Fruit fly (Drosophila melanogaster) whole organism, embryonic: ENCODE results near the gene Sf3b3.

Experiments
- Bgb ChIP-seq: fragments of 200-800 bp; sonication (Bioruptor generic); IDR thresholded peaks from 2 replicates; pipeline ENCODE4 v1.3.6; 2022; ENCODE audit warnings: missing biosample characterization, missing genetic modification characterization; ENCODE audit not compliant: partially characterized antibody
- CG10267 ChIP-seq: fragments of 200-800 bp; sonication (Bioruptor generic); optimal IDR thresholded peaks from 2 replicates; lab custom pipeline; 2018; ENCODE audit warnings: missing biosample characterization, mild to moderate bottlenecking, missing genetic modification characterization, moderate library complexity
- CG12769 ChIP-seq: fragments of 200-800 bp; sonication (Bioruptor generic); optimal IDR thresholded peaks from 2 replicates; lab custom pipeline; 2019; ENCODE audit warnings: missing biosample characterization, mild to moderate bottlenecking, missing genetic modification characterization, moderate library complexity
- CG13287 ChIP-seq: fragments of 200-800 bp; sonication (Bioruptor generic); IDR thresholded peaks from 2 replicates; pipeline ENCODE4 v1.3.6; 2022; ENCODE audit warnings: missing biosample characterization, missing genetic modification characterization; ENCODE audit not compliant: partially characterized antibody
- CG13424 ChIP-seq: fragments of 200-800 bp; sonication (Bioruptor generic); optimal IDR thresholded peaks from 2 replicates; lab custom pipeline; 2019; ENCODE audit warnings: missing biosample characterization, mild to moderate bottlenecking, missing genetic modification characterization, moderate library complexity
- CG14014 ChIP-seq: fragments of 200-800 bp; sonication (Bioruptor generic); IDR thresholded peaks from 2 replicates; pipeline ENCODE4 v1.3.6; 2022; ENCODE audit warnings: missing biosample characterization, missing genetic modification characterization
- CG15073 ChIP-seq: fragments of 200-800 bp; sonication (Bioruptor generic); optimal IDR thresholded peaks from 2 replicates; lab custom pipeline; 2016; ENCODE audit warnings: missing biosample characterization, missing genetic modification characterization
- CG2120 ChIP-seq: fragments of 200-800 bp; sonication (Bioruptor generic); optimal IDR thresholded peaks from 3 replicates; lab custom pipeline; 2016; ENCODE audit warnings: missing biosample characterization, missing genetic modification characterization
- CG30020 ChIP-seq: fragments of 200-800 bp; optimal IDR thresholded peaks from 2 replicates; lab custom pipeline; 2019; ENCODE audit warnings: missing biosample characterization, mild to moderate bottlenecking, missing genetic modification characterization, moderate library complexity
- CG30403 ChIP-seq: fragments of 200-800 bp; sonication (Bioruptor generic); optimal IDR thresholded peaks from 3 replicates; lab custom pipeline; 2016; ENCODE audit warnings: missing biosample characterization, missing genetic modification characterization
- CG3726 ChIP-seq: fragments of 200-800 bp; sonication (Bioruptor generic); IDR thresholded peaks from 3 replicates; pipeline ENCODE4, ENCODE4 v1.3.6; 2022; ENCODE audit warnings: missing biosample characterization, missing genetic modification characterization
- CG4404 ChIP-seq: fragments of 200-800 bp; sonication (Bioruptor generic); IDR thresholded peaks from 2 replicates; pipeline ENCODE4 v1.3.6; 2022; ENCODE audit warnings: missing biosample characterization, missing genetic modification characterization
- CG4730 ChIP-seq: fragments of 200-800 bp; sonication (Bioruptor generic); IDR thresholded peaks from 2 replicates; pipeline ENCODE4 v1.3.6; 2022; ENCODE audit warnings: missing biosample characterization, missing genetic modification characterization
- CG8290 ChIP-seq, 3 experiments: fragments of 200-800 bp; sonication (Bioruptor generic); optimal IDR thresholded peaks; 2 replicates each; lab custom pipeline; 2016 to 2019; ENCODE audit warnings: missing biosample characterization in 3 of 3, missing genetic modification characterization in 3 of 3, mild to moderate bottlenecking in 2 of 3, moderate library complexity in 1 of 3
- Camta ChIP-seq: fragments of 200-800 bp; sonication (Bioruptor generic); optimal IDR thresholded peaks from 2 replicates; lab custom pipeline; 2016; ENCODE audit warnings: missing biosample characterization, missing genetic modification characterization
- D19A ChIP-seq: fragments of 200-800 bp; optimal IDR thresholded peaks from 3 replicates; lab custom pipeline; 2019; ENCODE audit warnings: missing biosample characterization, mild to moderate bottlenecking, missing genetic modification characterization, moderate library complexity
- Dbx ChIP-seq: fragments of 200-800 bp; sonication (Bioruptor generic); IDR thresholded peaks from 3 replicates; pipeline ENCODE4 v1.3.6; 2022; ENCODE audit warnings: missing biosample characterization, missing genetic modification characterization
- Dek ChIP-seq: fragments of 200-800 bp; sonication (Bioruptor generic); optimal IDR thresholded peaks from 3 replicates; lab custom pipeline; 2019; ENCODE audit warnings: missing biosample characterization, mild to moderate bottlenecking, missing genetic modification characterization, moderate library complexity
- Gug ChIP-seq: fragments of 200-800 bp; sonication (Bioruptor generic); IDR thresholded peaks from 4 replicates; pipeline ENCODE4 v1.3.6; 2022; ENCODE audit warnings: missing biosample characterization, missing genetic modification characterization
- HHEX ChIP-seq: fragments of 200-800 bp; sonication (Bioruptor generic); optimal IDR thresholded peaks from 3 replicates; lab custom pipeline; 2017; ENCODE audit warnings: missing biosample characterization, mild to moderate bottlenecking, missing genetic modification characterization, missing genetic modification reagents
- Hr51 ChIP-seq, 2 experiments: fragments of 200-800 bp; sonication (Bioruptor generic); optimal IDR thresholded peaks; 2 replicates in 1 of 2; 3 replicates in 1 of 2; lab custom pipeline; 2016 to 2018; ENCODE audit warnings: missing biosample characterization in 2 of 2, missing genetic modification characterization in 2 of 2, mild to moderate bottlenecking in 1 of 2, moderate library complexity in 1 of 2
- Hr78 ChIP-seq, 2 experiments: fragments of 200-800 bp in 1 of 2; fragments of >200 bp in 1 of 2; sonication (Bioruptor generic) in 1 of 2; optimal IDR thresholded peaks; 2 replicates each; lab custom pipeline; 2017 to 2019; ENCODE audit warnings: missing biosample characterization in 2 of 2, missing genetic modification characterization in 2 of 2, mild to moderate bottlenecking in 1 of 2, moderate library complexity in 1 of 2
- Hsf ChIP-seq: fragments of 200-800 bp; sonication (Bioruptor generic); optimal IDR thresholded peaks from 3 replicates; lab custom pipeline; 2016; ENCODE audit warnings: missing biosample characterization, missing genetic modification characterization
- Jarid2 ChIP-seq: fragments of 200-800 bp; sonication (Bioruptor generic); optimal IDR thresholded peaks from 3 replicates; lab custom pipeline; 2017; ENCODE audit warnings: mild to moderate bottlenecking, missing biosample characterization, missing genetic modification reagents, missing genetic modification characterization
- Mes4 ChIP-seq: fragments of 200-800 bp; sonication (Bioruptor generic); optimal IDR thresholded peaks from 2 replicates; lab custom pipeline; 2016; ENCODE audit warnings: missing biosample characterization, missing genetic modification characterization
- Ptx1 ChIP-seq: fragments of 200-800 bp; sonication (Bioruptor generic); IDR thresholded peaks from 2 replicates; pipeline ENCODE4 v1.3.6; 2022; ENCODE audit warnings: missing biosample characterization, missing genetic modification characterization
- Sox100B ChIP-seq: fragments of 200-800 bp; sonication (Bioruptor generic); optimal IDR thresholded peaks from 3 replicates; lab custom pipeline; 2018; ENCODE audit warnings: missing biosample characterization, mild to moderate bottlenecking, missing genetic modification characterization
- ac ChIP-seq: fragments of 200-800 bp; sonication (Bioruptor generic); optimal IDR thresholded peaks from 3 replicates; lab custom pipeline; 2017; ENCODE audit warnings: missing biosample characterization, mild to moderate bottlenecking, missing genetic modification characterization
- ara ChIP-seq: fragments of 200-800 bp; sonication (Bioruptor generic); IDR thresholded peaks from 2 replicates; pipeline ENCODE4 v1.3.6; 2022; ENCODE audit warnings: missing biosample characterization, missing genetic modification characterization
- bab2 ChIP-seq: fragments of 200-800 bp; sonication (Bioruptor generic); optimal IDR thresholded peaks from 2 replicates; lab custom pipeline; 2016; ENCODE audit warnings: missing biosample characterization, missing genetic modification characterization
- btn ChIP-seq: fragments of 200-800 bp; sonication (Bioruptor generic); optimal IDR thresholded peaks from 2 replicates; lab custom pipeline; 2016; ENCODE audit warnings: missing biosample characterization, missing genetic modification characterization
- cas ChIP-seq: fragments of 200-800 bp; sonication (Bioruptor generic); IDR thresholded peaks from 2 replicates; pipeline ENCODE4 v1.3.6; 2022; ENCODE audit warnings: missing biosample characterization, missing genetic modification characterization
- crp ChIP-seq, 2 experiments: fragments of 200-800 bp; sonication (Bioruptor generic); optimal IDR thresholded peaks; 2 replicates in 1 of 2; 3 replicates in 1 of 2; lab custom pipeline; 2017; ENCODE audit warnings: missing biosample characterization in 2 of 2, missing genetic modification characterization in 2 of 2, mild to moderate bottlenecking in 1 of 2, moderate library complexity in 1 of 2
- dpn ChIP-seq, 2 experiments: fragments of 200-800 bp; sonication (Bioruptor generic); optimal IDR thresholded peaks; 3 replicates each; lab custom pipeline; 2016; ENCODE audit warnings: missing biosample characterization in 2 of 2, missing genetic modification characterization in 2 of 2
- dysf ChIP-seq: fragments of 200-800 bp; sonication (Bioruptor generic); IDR thresholded peaks from 3 replicates; pipeline ENCODE4 v1.3.6; 2022; ENCODE audit warnings: missing biosample characterization, missing genetic modification characterization
- gt ChIP-seq: fragments of 200-800 bp; sonication (Bioruptor generic); IDR thresholded peaks from 2 replicates; pipeline ENCODE4 v1.3.6; 2022; ENCODE audit warnings: missing biosample characterization, missing genetic modification characterization
- hb ChIP-seq: fragments of 200-800 bp; sonication (Bioruptor generic); IDR thresholded peaks from 3 replicates; pipeline ENCODE4 v1.3.6; 2022; ENCODE audit warnings: missing biosample characterization, missing genetic modification characterization; ENCODE audit not compliant: partially characterized antibody
- ken ChIP-seq: fragments of 200-800 bp; sonication (Bioruptor generic); IDR thresholded peaks from 3 replicates; pipeline ENCODE4 v1.3.6; 2022; ENCODE audit warnings: missing biosample characterization, missing genetic modification characterization
- lilli ChIP-seq: fragments of 200-800 bp; sonication (Bioruptor generic); optimal IDR thresholded peaks from 3 replicates; lab custom pipeline; 2016; ENCODE audit warnings: missing biosample characterization, missing genetic modification characterization
- mam ChIP-seq: fragments of 200-800 bp; sonication (Bioruptor generic); optimal IDR thresholded peaks from 3 replicates; lab custom pipeline; 2016; ENCODE audit warnings: missing biosample characterization, missing genetic modification characterization
- odd ChIP-seq: fragments of 200-800 bp; sonication (Bioruptor generic); optimal IDR thresholded peaks from 2 replicates; lab custom pipeline; 2017; ENCODE audit warnings: missing biosample characterization, mild to moderate bottlenecking, missing genetic modification characterization
- pan ChIP-seq, 4 experiments: fragments of >200 bp in 3 of 4; fragments of 200-800 bp in 1 of 4; sonication (Bioruptor generic) in 1 of 4; optimal IDR thresholded peaks in 3 of 4; IDR thresholded peaks in 1 of 4; 2 replicates each; pipeline versions ENCODE4 v1.3.6 to Lab custom; 2017 to 2022; ENCODE audit warnings: missing biosample characterization in 2 of 4, missing genetic modification characterization in 2 of 4, mixed read lengths in 1 of 4
- pzg ChIP-seq: fragments of 200-800 bp; sonication (Bioruptor generic); optimal IDR thresholded peaks from 3 replicates; lab custom pipeline; 2018; ENCODE audit warnings: missing biosample characterization, mild to moderate bottlenecking, missing genetic modification characterization, moderate library complexity
- slou ChIP-seq: fragments of 200-800 bp; sonication (Bioruptor generic); optimal IDR thresholded peaks from 3 replicates; lab custom pipeline; 2016; ENCODE audit warnings: missing biosample characterization, missing genetic modification characterization
- trh ChIP-seq: fragments of 200-800 bp; sonication (Bioruptor generic); optimal IDR thresholded peaks from 2 replicates; lab custom pipeline; 2016; ENCODE audit warnings: missing biosample characterization, missing genetic modification characterization
- vfl ChIP-seq: fragments of 200-800 bp; sonication (Bioruptor generic); optimal IDR thresholded peaks from 2 replicates; lab custom pipeline; 2016; ENCODE audit warnings: missing biosample characterization, missing genetic modification characterization
- wor ChIP-seq: fragments of 200-800 bp; sonication (Bioruptor generic); IDR thresholded peaks from 2 replicates; pipeline ENCODE4 v1.3.6; 2022; ENCODE audit warnings: missing biosample characterization, missing genetic modification characterization

The Sf3b3 gene

dm6 chr3L:791251-791991 lies 41.8 kb downstream of the Sf3b3 start (continued):
- TF ChIP-seq vfl (GFP tag; lab: Kevin White, UChicago) (no peak), gt (GFP tag; lab: Robert Waterston, UW) (no peak), bab2 (GFP tag; lab: Kevin White, UChicago) (peak; percentile 31), Gug (GFP tag; lab: Robert Waterston, UW) (peak; percentile 34; the same call in 1 of the 4 replicates), CG8290 (GFP tag; optimal IDR thresholded peaks at IDR 0.05; lab: Kevin White, UChicago) (peak; percentile 25), CG8290 (tag; optimal IDR thresholded peaks at IDR 0.05; lab: Kevin White, UChicago) (no peak), pan (optimal IDR thresholded peaks at IDR 0.05; lab: Kevin White, UChicago) (no peak), pan (GFP tag; optimal IDR thresholded peaks at IDR 0.05 in 1 of 2, IDR thresholded peaks at IDR 0.05 in 1 of 2) (peak in 1 of 2 experiments; percentile 65), hb (GFP tag; lab: Robert Waterston, UW) (peak; percentile 73; the same call in 2 of the 3 replicates), Ptx1 (peak; percentile 69), CG4730 (GFP tag; lab: Robert Waterston, UW) (no peak), wor (GFP tag; lab: Robert Waterston, UW) (peak; percentile 47; the same call in 1 of the 2 replicates), Hr78 (GFP tag; optimal IDR thresholded peaks at IDR 0.05; lab: Kevin White, UChicago) (peak in 1 of 2 experiments; percentile 66), Camta (GFP tag; lab: Kevin White, UChicago) (peak; percentile 53), Jarid2 (peak; percentile 29), CG10267 (tag; lab: Kevin White, UChicago) (peak; percentile 58), btn (GFP tag; lab: Kevin White, UChicago) (no peak), CG15073 (GFP tag; lab: Kevin White, UChicago) (no peak), CG14014 (GFP tag; lab: Robert Waterston, UW) (peak; percentile 57; the same call in 1 of the 2 replicates), lilli (GFP tag; lab: Kevin White, UChicago) (peak; percentile 40), CG13287 (GFP tag; lab: Robert Waterston, UW) (peak; percentile 59; the same call in 1 of the 2 replicates), D19A (tag; lab: Kevin White, UChicago) (peak; percentile 61), pzg (GFP tag; lab: Kevin White, UChicago) (no peak), Sox100B (GFP tag; lab: Kevin White, UChicago) (peak; percentile 67), crp (GFP tag; optimal IDR thresholded peaks at IDR 0.05; lab: Kevin White, UChicago) (no peak), Hsf (peak; percentile 47), Mes4 (GFP tag; lab: Kevin White, UChicago) (peak; percentile 47), HHEX (GFP tag; lab: Kevin White, UChicago) (peak; percentile 51), trh (GFP tag; lab: Kevin White, UChicago) (no peak), slou (no peak), odd (peak; percentile 64), CG30020 (no peak), Hr51 (GFP tag; optimal IDR thresholded peaks at IDR 0.05; lab: Kevin White, UChicago) (peak in 1 of 2 experiments; percentile 81), dpn (GFP tag; optimal IDR thresholded peaks at IDR 0.05; lab: Kevin White, UChicago) (peak; percentile 43), dysf (peak; percentile 61; the same call in 2 of the 3 replicates), Bgb (GFP tag; lab: Robert Waterston, UW) (peak; percentile 53; the same call in 1 of the 2 replicates), ara (GFP tag; lab: Robert Waterston, UW) (peak; percentile 77), ac (GFP tag; lab: Kevin White, UChicago) (peak; percentile 50), CG13424 (tag; lab: Kevin White, UChicago) (peak; percentile 67), CG30403 (GFP tag; lab: Kevin White, UChicago) (peak; percentile 60), CG4404 (GFP tag; lab: Robert Waterston, UW) (0 out of 2 replicates have a peak, but pooled peaks have one; percentile 31), CG2120 (GFP tag; lab: Kevin White, UChicago) (no peak), Dek (tag; lab: Kevin White, UChicago) (peak; percentile 10), ken (peak; percentile 52; the same call in 1 of the 3 replicates), mam (GFP tag; lab: Kevin White, UChicago) (peak; percentile 2), Dbx (GFP tag; lab: Robert Waterston, UW) (no peak), cas (no peak), CG3726 (GFP tag; lab: Robert Waterston, UW) (0 out of 3 replicates have a peak, but pooled peaks have one; percentile 22), CG12769 (tag; lab: Kevin White, UChicago) (peak; percentile 54)
